Fruit fly (Drosophila melanogaster) whole organism, pupa: Measurements from ENCODE around the gene CG31988.

Experiments used
- CG9948 ChIP-seq: fragments of 200-800 bp; sonication (Bioruptor generic); optimal IDR thresholded peaks from 2 replicates; lab custom pipeline; 2018; ENCODE audit warnings: missing biosample characterization, mild to moderate bottlenecking, missing genetic modification characterization, moderate library complexity
- EcR ChIP-seq: fragments of 200-800 bp; sonication (Bioruptor generic); optimal IDR thresholded peaks from 3 replicates; lab custom pipeline; 2019; ENCODE audit warnings: missing biosample characterization, missing genetic modification characterization, mild to moderate bottlenecking, moderate library complexity, missing genetic modification reagents
- Snoo ChIP-seq: fragments of 200-800 bp; sonication (Bioruptor generic); optimal IDR thresholded peaks from 3 replicates; lab custom pipeline; 2017; ENCODE audit warnings: missing biosample characterization, mild to moderate bottlenecking, missing genetic modification characterization, inconsistent platforms

CG31988 gene

DNA sequence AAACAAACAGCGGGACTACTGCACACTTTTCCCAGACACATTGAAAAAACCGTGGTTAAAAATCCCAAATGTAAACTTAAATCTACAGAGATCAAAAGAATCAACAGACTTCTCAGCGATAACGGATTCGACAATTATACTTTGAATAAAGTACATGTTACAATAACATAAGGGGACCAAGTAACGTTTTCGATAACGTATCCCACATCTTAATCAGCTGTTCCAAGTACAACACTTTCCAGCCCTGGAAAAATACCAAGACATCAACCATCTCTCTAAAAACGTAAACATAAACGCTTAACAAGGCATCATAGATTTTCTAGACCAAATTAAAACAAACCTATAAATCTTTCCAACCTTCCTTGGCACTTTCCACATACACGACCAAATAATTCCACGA is 48.8 kb downstream of the CG31988 start:
- no peak for TF ChIP-seq EcR (GFP tag; lab: Kevin White, UChicago)
- TF ChIP-seq CG9948: no peak
- TF ChIP-seq Snoo (tag; lab: Kevin White, UChicago): no peak
